Worm (Caenorhabditis elegans) whole organism, young adult: Measurements from ENCODE around the gene R02D5.9.

ENCODE experiments used
- C06A6.2 ChIP-seq: fragments of 200-800 bp; sonication (Bioruptor generic); conservative IDR thresholded peaks from 2 replicates; pipeline ENCODE4 v1.3.6; 2022; ENCODE audit warnings: missing genetic modification characterization, missing compliant biosample characterization
- D2030.7 ChIP-seq: fragments of 200-800 bp; sonication (Bioruptor generic); IDR thresholded peaks from 2 replicates; pipeline ENCODE4 v1.3.6; 2022; ENCODE audit warnings: missing genetic modification reagents, missing genetic modification characterization, missing compliant biosample characterization
- F10E7.11 ChIP-seq: sonication (generic microtip); optimal IDR thresholded peaks from 2 replicates; lab custom pipeline; 2017; ENCODE audit warnings: mild to moderate bottlenecking, missing genetic modification characterization, moderate library complexity, missing compliant biosample characterization
- F22D6.2 ChIP-seq: sonication (generic microtip); optimal IDR thresholded peaks from 2 replicates; lab custom pipeline; 2016; ENCODE audit warnings: mild to moderate bottlenecking, missing genetic modification characterization, missing compliant biosample characterization
- F39B2.1 ChIP-seq: fragments of 200-800 bp; sonication (Bioruptor generic); IDR thresholded peaks from 2 replicates; pipeline ENCODE4 v1.3.6; 2022; ENCODE audit warnings: missing genetic modification reagents, missing genetic modification characterization, missing compliant biosample characterization
- K12H6.12 ChIP-seq: fragments of 200-800 bp; sonication (Bioruptor generic); optimal IDR thresholded peaks from 2 replicates; lab custom pipeline; 2018; ENCODE audit warnings: mild to moderate bottlenecking, missing genetic modification characterization, missing compliant biosample characterization
- T07F8.4 ChIP-seq: sonication (generic microtip); optimal IDR thresholded peaks from 2 replicates; lab custom pipeline; 2016; ENCODE audit warnings: mild to moderate bottlenecking, missing genetic modification characterization, moderate library complexity, missing compliant biosample characterization
- Y53G8AR.9 ChIP-seq: fragments of 200-800 bp; sonication (Bioruptor generic); conservative IDR thresholded peaks from 2 replicates; pipeline ENCODE4 v1.3.6; 2022; ENCODE audit warnings: missing genetic modification reagents, missing genetic modification characterization, missing compliant biosample characterization
- Y56A3A.18 ChIP-seq: fragments of 200-800 bp; sonication (Bioruptor generic); IDR thresholded peaks from 2 replicates; pipeline ENCODE4 v1.3.6; 2022; ENCODE audit warnings: missing genetic modification reagents, missing genetic modification characterization, missing compliant biosample characterization
- Y95B8A.8 ChIP-seq: fragments of 200-800 bp; sonication (Bioruptor generic); IDR thresholded peaks from 2 replicates; pipeline ENCODE4 v1.3.6; 2022; ENCODE audit warnings: missing genetic modification reagents, missing genetic modification characterization, missing compliant biosample characterization
- aptf-2 ChIP-seq: fragments of 200-800 bp; sonication (Bioruptor generic); conservative IDR thresholded peaks from 2 replicates; pipeline ENCODE4 v1.3.6; 2022; ENCODE audit warnings: missing genetic modification reagents, missing genetic modification characterization, missing compliant biosample characterization
- athp-1 ChIP-seq: sonication (generic microtip); optimal IDR thresholded peaks from 2 replicates; lab custom pipeline; 2017; ENCODE audit warnings: mild to moderate bottlenecking, missing genetic modification characterization, missing compliant biosample characterization
- attf-5 ChIP-seq: fragments of 200-800 bp; sonication (Bioruptor generic); optimal IDR thresholded peaks from 2 replicates; lab custom pipeline; 2018; ENCODE audit warnings: mild to moderate bottlenecking, missing genetic modification characterization, missing compliant biosample characterization
- ccch-3 ChIP-seq: fragments of 200-800 bp; sonication (Bioruptor generic); optimal IDR thresholded peaks from 2 replicates; lab custom pipeline; 2018; ENCODE audit warnings: mild to moderate bottlenecking, missing genetic modification characterization, missing compliant biosample characterization
- cebp-1 ChIP-seq, 2 experiments: fragments of 200-800 bp in 1 of 2; sonication (Bioruptor generic) in 1 of 2; sonication (generic microtip) in 1 of 2; IDR thresholded peaks in 1 of 2; optimal IDR thresholded peaks in 1 of 2; 2 replicates each; pipeline versions ENCODE4 v1.3.6 to Lab custom; 2017 to 2022; ENCODE audit warnings: missing compliant biosample characterization in 2 of 2, missing genetic modification characterization in 2 of 2, mild to moderate bottlenecking in 1 of 2, missing genetic modification reagents in 1 of 2, moderate library complexity in 1 of 2
- cebp-2 ChIP-seq: fragments of 200-800 bp; sonication (Bioruptor generic); IDR thresholded peaks from 2 replicates; pipeline ENCODE4 v1.3.6; 2022; ENCODE audit warnings: missing genetic modification characterization, missing compliant biosample characterization
- ceh-58 ChIP-seq: fragments of 200-800 bp; sonication (Bioruptor generic); IDR thresholded peaks from 2 replicates; pipeline ENCODE4 v1.3.6; 2022; ENCODE audit warnings: missing genetic modification characterization, missing compliant biosample characterization
- dox-1 ChIP-seq: fragments of 200-800 bp; sonication (Bioruptor generic); IDR thresholded peaks from 2 replicates; pipeline ENCODE4 v1.3.6; 2022; ENCODE audit warnings: missing genetic modification reagents, missing genetic modification characterization, missing compliant biosample characterization
- egl-44 ChIP-seq: fragments of 200-800 bp; sonication (Bioruptor generic); IDR thresholded peaks from 2 replicates; pipeline ENCODE4 v1.3.6; 2022; ENCODE audit warnings: missing genetic modification reagents, missing genetic modification characterization, missing compliant biosample characterization
- egrh-3 ChIP-seq: fragments of 200-800 bp; sonication (Bioruptor generic); IDR thresholded peaks from 2 replicates; pipeline ENCODE4 v1.3.6; 2022; ENCODE audit warnings: missing genetic modification reagents, missing genetic modification characterization, missing compliant biosample characterization
- gei-17 ChIP-seq: fragments of 200-800 bp; sonication (Bioruptor generic); optimal IDR thresholded peaks from 2 replicates; lab custom pipeline; 2018; ENCODE audit warnings: mild to moderate bottlenecking, missing genetic modification characterization, missing compliant biosample characterization
- him-1 ChIP-seq: sonication (generic microtip); optimal IDR thresholded peaks from 2 replicates; lab custom pipeline; 2016; ENCODE audit warnings: missing genotype, missing genetic modification reagents, missing genetic modification characterization, missing compliant biosample characterization
- hmg-1.2 ChIP-seq: fragments of 200-800 bp; sonication (Bioruptor generic); IDR thresholded peaks from 2 replicates; pipeline ENCODE4 v1.3.6; 2022; ENCODE audit warnings: missing genetic modification reagents, missing genetic modification characterization, missing compliant biosample characterization
- lin-35 ChIP-seq, 3 experiments: fragments of 150-350 bp in 2 of 3; sonication (generic microtip) in 1 of 3; optimal IDR thresholded peaks; 2 replicates each; lab custom pipeline; 2014 to 2018; ENCODE audit warnings: missing biosample characterization in 3 of 3, missing genetic modification characterization in 3 of 3, missing genetic modification reagents in 3 of 3
- lin-40 ChIP-seq: sonication (generic microtip); optimal IDR thresholded peaks from 2 replicates; lab custom pipeline; 2016; ENCODE audit warnings: missing genetic modification characterization, mild to moderate bottlenecking, missing compliant biosample characterization, missing genotype, missing genetic modification reagents
- nfya-1 ChIP-seq: sonication (generic microtip); optimal IDR thresholded peaks from 2 replicates; lab custom pipeline; 2017; ENCODE audit warnings: antibody characterized with exemption, missing compliant biosample characterization, missing genetic modification characterization, borderline replicate concordance; ENCODE audit not compliant: insufficient read depth
- nfya-2 ChIP-seq: fragments of 200-800 bp; sonication (Bioruptor generic); IDR thresholded peaks from 2 replicates; pipeline ENCODE4 v1.3.6; 2022; ENCODE audit warnings: missing genetic modification reagents, missing genetic modification characterization, missing compliant biosample characterization
- nhr-80 ChIP-seq: sonication (generic microtip); optimal IDR thresholded peaks from 2 replicates; lab custom pipeline; 2016; ENCODE audit warnings: missing genetic modification characterization, missing compliant biosample characterization
- pbrm-1 ChIP-seq: fragments of 200-800 bp; sonication (Bioruptor generic); IDR thresholded peaks from 2 replicates; pipeline ENCODE4 v1.3.6; 2022; ENCODE audit warnings: missing genetic modification reagents, missing genetic modification characterization, missing compliant biosample characterization
- pha-4 ChIP-seq: fragments of 150-350 bp; sonication (generic microtip); optimal IDR thresholded peaks from 2 replicates; lab custom pipeline; 2014; ENCODE audit warnings: missing biosample characterization, missing genetic modification reagents, missing genetic modification characterization
- snpc-1.1 ChIP-seq: sonication (generic microtip); optimal IDR thresholded peaks from 2 replicates; lab custom pipeline; 2017; ENCODE audit warnings: missing genetic modification characterization, mild to moderate bottlenecking, missing compliant biosample characterization, antibody characterized with exemption, moderate library complexity, missing genotype, missing genetic modification reagents; ENCODE audit not compliant: insufficient read depth
- snpc-1.3 ChIP-seq: sonication (generic microtip); optimal IDR thresholded peaks from 2 replicates; lab custom pipeline; 2017; ENCODE audit warnings: missing genetic modification characterization, mild to moderate bottlenecking, missing compliant biosample characterization, antibody characterized with exemption, moderate library complexity, missing genotype, missing genetic modification reagents; ENCODE audit not compliant: insufficient read depth
- sptf-2 ChIP-seq: fragments of 200-800 bp; sonication (Bioruptor generic); optimal IDR thresholded peaks from 2 replicates; lab custom pipeline; 2018; ENCODE audit warnings: mild to moderate bottlenecking, missing genetic modification characterization, missing compliant biosample characterization
- unc-130 ChIP-seq: sonication (generic microtip); optimal IDR thresholded peaks from 2 replicates; lab custom pipeline; 2016; ENCODE audit warnings: missing genetic modification reagents, missing genetic modification characterization, missing compliant biosample characterization
- zfh-2 ChIP-seq: fragments of 200-800 bp; sonication (Bioruptor generic); conservative IDR thresholded peaks from 2 replicates; pipeline ENCODE4 v1.3.6; 2022; ENCODE audit warnings: missing genetic modification reagents, missing genetic modification characterization, missing compliant biosample characterization
- ztf-18 ChIP-seq: sonication (generic microtip); optimal IDR thresholded peaks from 2 replicates; lab custom pipeline; 2016; ENCODE audit warnings: missing genotype, mild to moderate bottlenecking, missing genetic modification characterization, missing compliant biosample characterization
- ztf-3 ChIP-seq: fragments of 200-800 bp; sonication (Bioruptor generic); optimal IDR thresholded peaks from 2 replicates; lab custom pipeline; 2018; ENCODE audit warnings: mild to moderate bottlenecking, missing genetic modification characterization, missing compliant biosample characterization

Gene R02D5.9

DNA sequence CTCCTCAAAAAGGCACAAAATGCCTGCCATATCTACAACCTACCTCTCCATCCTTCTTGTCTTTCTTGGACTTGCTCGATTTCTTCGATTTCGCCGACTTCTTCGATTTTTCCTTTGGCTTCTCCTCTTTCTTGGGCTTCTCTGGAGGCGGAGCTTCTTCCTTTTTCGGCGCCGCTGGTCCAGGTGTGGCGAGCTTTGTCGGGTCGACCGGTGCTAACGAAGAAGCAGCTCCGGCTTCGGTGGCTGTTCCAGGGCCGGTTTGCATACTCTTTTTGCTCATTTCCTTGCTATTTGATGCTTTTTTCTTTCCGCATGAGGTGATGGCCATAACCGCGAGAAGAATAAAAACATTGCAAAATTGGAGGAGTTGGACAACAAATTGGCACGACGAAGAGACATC, 30.4 kb downstream of the R02D5.9 start:
- peak; percentile 51; the same call in 1 of the 2 replicates for TF ChIP-seq egrh-3
- TF ChIP-seq sptf-2 (GFP tag; lab: Kevin White, UChicago), result no peak

DNA sequence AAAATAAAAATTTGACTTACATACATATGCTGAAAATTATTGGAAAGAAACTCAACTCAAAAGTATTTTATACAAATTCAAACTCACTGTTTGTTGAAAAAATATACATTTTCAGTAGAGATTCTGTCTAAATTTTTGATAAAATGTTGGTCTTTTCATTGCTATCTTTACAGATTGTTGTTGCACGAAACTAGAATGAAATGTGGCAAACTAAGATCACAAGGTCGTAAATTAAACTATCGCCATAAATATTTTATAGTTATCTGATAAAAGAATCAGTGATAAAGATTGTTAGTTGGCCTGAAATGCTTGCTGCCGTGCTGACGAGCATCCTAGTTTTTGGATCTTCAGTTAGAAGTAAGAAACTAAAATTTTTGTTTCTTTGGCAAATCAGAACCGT, 31.9 kb downstream of the R02D5.9 start, which contains the start of gene clec-55:
TSS of gene clec-55 (plus strand) at position 301 of the 400 bp plus-strand sequence.
- no peak for TF ChIP-seq gei-17 (GFP tag; lab: Kevin White, UChicago)
- no peak for TF ChIP-seq K12H6.12 (tag; lab: Kevin White, UChicago)
- no peak for TF ChIP-seq lin-35 (GFP tag; optimal IDR thresholded peaks at IDR 0.05; lab: Kevin White, UChicago)
- TF ChIP-seq attf-5, result no peak
- TF ChIP-seq hmg-1.2 (GFP tag; lab: Robert Waterston, UW), result no peak
- no peak for TF ChIP-seq cebp-1 (GFP tag; IDR thresholded peaks at IDR 0.05; lab: Robert Waterston, UW)
- no peak for TF ChIP-seq cebp-1 (tag; optimal IDR thresholded peaks at IDR 0.05; lab: Kevin White, UChicago)
- TF ChIP-seq dox-1 (GFP tag; lab: Robert Waterston, UW), result no peak
- TF ChIP-seq F10E7.11 (tag; lab: Kevin White, UChicago), result no peak
- no peak for TF ChIP-seq ccch-3 (GFP tag; lab: Kevin White, UChicago)
- TF ChIP-seq cebp-2 (GFP tag; lab: Robert Waterston, UW), result no peak
- TF ChIP-seq athp-1, result no peak
- TF ChIP-seq, all 124 proteins: peak for 0

DNA sequence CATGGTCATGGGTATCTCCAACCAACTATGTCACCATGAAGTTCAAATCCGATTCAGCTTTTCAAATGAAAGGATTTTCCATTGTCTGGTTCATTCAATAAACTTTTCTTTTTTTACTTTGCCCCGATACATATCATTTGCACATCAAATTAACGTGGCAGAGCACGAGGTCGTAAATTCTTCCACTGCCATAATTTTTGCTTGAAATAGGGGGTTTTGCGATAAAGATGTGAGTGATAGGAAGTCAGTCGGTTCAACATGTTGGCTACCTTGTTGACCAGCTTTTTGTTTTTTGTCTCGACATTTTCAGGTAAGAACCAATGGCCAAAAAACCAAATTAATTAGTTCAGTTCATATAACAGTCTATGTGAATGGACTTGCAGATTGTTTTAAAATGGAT, 34.2 kb downstream of the R02D5.9 start, which contains the start of gene clec-54:
TSS of gene clec-54 (plus strand) at position 224 of the 400 bp plus-strand sequence.
- no peak for TF ChIP-seq zfh-2 (GFP tag; lab: Robert Waterston, UW)
- peak; percentile 35 for TF ChIP-seq nhr-80 (tag; lab: Kevin White, UChicago)
- no peak for TF ChIP-seq egl-44 (GFP tag; lab: Robert Waterston, UW)
- TF ChIP-seq ztf-3 (GFP tag; lab: Kevin White, UChicago), result no peak
- TF ChIP-seq F22D6.2 (tag; lab: Kevin White, UChicago), result no peak

DNA sequence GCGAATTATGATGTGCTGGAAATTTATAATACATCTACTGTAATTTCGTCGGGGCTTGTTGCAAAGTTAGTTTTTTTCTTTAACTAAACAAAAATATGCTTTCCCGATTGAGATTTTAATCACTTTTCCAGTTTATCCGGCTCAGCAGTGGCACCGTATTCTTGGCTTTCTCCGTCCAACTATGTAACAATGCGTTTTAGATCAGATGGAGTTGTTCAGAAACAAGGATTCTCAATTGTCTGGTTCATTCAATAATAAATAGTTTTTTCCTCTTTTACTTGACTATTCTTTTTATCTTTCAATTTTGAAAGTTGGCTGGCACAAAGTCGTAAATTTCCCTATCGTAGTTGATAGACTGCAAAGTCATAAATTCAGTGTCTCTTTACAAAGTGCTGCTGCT, 36.8 kb downstream of the R02D5.9 start, which contains the start of gene clec-56:
TSS of gene clec-56 (plus strand) at position 301 of the 400 bp plus-strand sequence.
- TF ChIP-seq him-1 (tag; lab: Kevin White, UChicago), result no peak
- TF ChIP-seq Y95B8A.8 (GFP tag; lab: Robert Waterston, UW), result no peak
- no peak for TF ChIP-seq pbrm-1
- no peak for TF ChIP-seq Y53G8AR.9 (GFP tag; lab: Robert Waterston, UW)
- TF ChIP-seq ztf-18 (tag; lab: Kevin White, UChicago), result no peak
- TF ChIP-seq nhr-80 (tag; lab: Kevin White, UChicago), result peak; percentile 24
- TF ChIP-seq nfya-2 (GFP tag; lab: Robert Waterston, UW), result no peak

DNA sequence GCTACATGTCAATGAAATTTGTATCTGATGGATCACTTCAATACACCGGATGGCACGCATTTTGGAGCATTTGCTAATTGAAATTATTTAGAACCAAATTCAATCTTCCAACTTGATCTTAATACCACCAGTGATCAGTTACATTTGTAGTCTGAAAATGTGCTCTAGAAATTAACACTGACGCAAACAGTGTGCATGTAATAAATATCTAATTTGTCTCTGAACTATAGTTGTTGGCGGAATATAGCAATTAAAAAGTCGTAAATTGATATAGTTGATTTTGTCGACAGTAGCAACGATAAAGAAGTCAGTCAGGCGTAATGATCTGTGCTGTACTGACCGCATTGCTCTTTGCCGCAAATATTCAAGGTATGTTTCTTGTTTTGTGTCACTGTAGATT, 38.7 kb downstream of the R02D5.9 start, which contains the start of gene clec-227:
TSS of gene clec-227 (plus strand) at position 301 of the 400 bp plus-strand sequence.
- TF ChIP-seq Y56A3A.18 (no peak), nhr-80 (tag; lab: Kevin White, UChicago) (no peak), attf-5 (no peak), snpc-1.3 (no peak), pha-4 (no peak), unc-130 (GFP tag; lab: Kevin White, UChicago) (no peak), ceh-58 (GFP tag; lab: Robert Waterston, UW) (no peak), D2030.7 (GFP tag; lab: Robert Waterston, UW) (no peak), T07F8.4 (tag; lab: Kevin White, UChicago) (no peak), nfya-1 (tag; lab: Kevin White, UChicago) (no peak), K12H6.12 (tag; lab: Kevin White, UChicago) (no peak), aptf-2 (GFP tag; lab: Robert Waterston, UW) (no peak), snpc-1.1 (tag; lab: Kevin White, UChicago) (no peak), lin-40 (tag; lab: Kevin White, UChicago) (no peak), C06A6.2 (GFP tag; lab: Robert Waterston, UW) (no peak), dox-1 (GFP tag; lab: Robert Waterston, UW) (no peak), F39B2.1 (GFP tag; lab: Robert Waterston, UW) (no peak)
- TF ChIP-seq, all 124 proteins: peak for 0
